Fruit fly (Drosophila melanogaster) whole organism, prepupa: Measurements from ENCODE around the gene CG31867.

Experiments used
- Blimp-1 ChIP-seq: fragments of 200-800 bp; sonication (Bioruptor generic); optimal IDR thresholded peaks from 3 replicates; lab custom pipeline; 2017; ENCODE audit warnings: missing biosample characterization, missing genetic modification characterization, mild to moderate bottlenecking, moderate library complexity, missing genetic modification reagents
- CG10631 ChIP-seq: fragments of 200-800 bp; sonication (Bioruptor generic); optimal IDR thresholded peaks from 2 replicates; lab custom pipeline; 2016; ENCODE audit warnings: missing biosample characterization, missing genetic modification characterization
- CG10669 ChIP-seq: fragments of 200-800 bp; sonication (Bioruptor generic); optimal IDR thresholded peaks from 3 replicates; lab custom pipeline; 2018; ENCODE audit warnings: missing biosample characterization, mild to moderate bottlenecking, missing genetic modification characterization, moderate library complexity
- CG11294 ChIP-seq: fragments of 200-800 bp; sonication (Bioruptor generic); IDR thresholded peaks from 2 replicates; pipeline ENCODE4 v1.3.6; 2022; ENCODE audit warnings: missing biosample characterization, missing genetic modification characterization
- CG11762 ChIP-seq: fragments of 200-800 bp; sonication (Bioruptor generic); optimal IDR thresholded peaks from 3 replicates; lab custom pipeline; 2016; ENCODE audit warnings: missing biosample characterization, missing genetic modification characterization; ENCODE audit not compliant: insufficient read depth
- CG11902 ChIP-seq: fragments of 200-800 bp; sonication (Bioruptor generic); optimal IDR thresholded peaks from 3 replicates; lab custom pipeline; 2016; ENCODE audit warnings: missing biosample characterization, missing genetic modification characterization
- CG15336 ChIP-seq: fragments of 200-800 bp; sonication (Bioruptor generic); IDR thresholded peaks from 2 replicates; pipeline ENCODE4 v1.3.6; 2022; ENCODE audit warnings: missing biosample characterization, missing genetic modification characterization
- CG1621 ChIP-seq: fragments of 200-800 bp; sonication (Bioruptor generic); optimal IDR thresholded peaks from 3 replicates; lab custom pipeline; 2018; ENCODE audit warnings: missing biosample characterization, mild to moderate bottlenecking, missing genetic modification characterization
- CG16779 ChIP-seq: fragments of 200-800 bp; sonication (Bioruptor generic); optimal IDR thresholded peaks from 3 replicates; lab custom pipeline; 2017; ENCODE audit warnings: missing biosample characterization, mild to moderate bottlenecking, missing genetic modification characterization
- CG31627 ChIP-seq: fragments of 200-800 bp; sonication (Bioruptor generic); optimal IDR thresholded peaks from 3 replicates; lab custom pipeline; 2016; ENCODE audit warnings: missing biosample characterization, missing genetic modification characterization
- CG32006 ChIP-seq: fragments of 200-800 bp; sonication (Bioruptor generic); optimal IDR thresholded peaks from 3 replicates; lab custom pipeline; 2017; ENCODE audit warnings: missing biosample characterization, mild to moderate bottlenecking, missing genetic modification characterization
- CG34406 ChIP-seq: fragments of 200-800 bp; sonication (Bioruptor generic); optimal IDR thresholded peaks from 3 replicates; lab custom pipeline; 2016; ENCODE audit warnings: missing biosample characterization, missing genetic modification characterization
- CG3919 ChIP-seq: fragments of 200-800 bp; sonication (Bioruptor generic); optimal IDR thresholded peaks from 3 replicates; lab custom pipeline; 2016; ENCODE audit warnings: missing biosample characterization, missing genetic modification characterization
- CG4318 ChIP-seq: fragments of 200-800 bp; sonication (Bioruptor generic); optimal IDR thresholded peaks from 3 replicates; lab custom pipeline; 2017; ENCODE audit warnings: missing biosample characterization, mild to moderate bottlenecking, missing genetic modification characterization
- CG6163 ChIP-seq: fragments of 200-800 bp; sonication (Bioruptor generic); IDR thresholded peaks from 3 replicates; pipeline ENCODE4 v1.3.6; 2022; ENCODE audit warnings: missing biosample characterization, missing genetic modification characterization
- CG6792 ChIP-seq: fragments of 200-800 bp; sonication (Bioruptor generic); optimal IDR thresholded peaks from 3 replicates; lab custom pipeline; 2016; ENCODE audit warnings: missing biosample characterization, missing genetic modification characterization
- CG8119 ChIP-seq: fragments of 200-800 bp; sonication (Bioruptor generic); IDR thresholded peaks from 3 replicates; pipeline ENCODE4 v1.3.6; 2022; ENCODE audit warnings: missing biosample characterization, missing genetic modification characterization
- CG8319 ChIP-seq: fragments of 200-800 bp; sonication (Bioruptor generic); optimal IDR thresholded peaks from 3 replicates; lab custom pipeline; 2016; ENCODE audit warnings: missing biosample characterization, missing genetic modification characterization
- CG8632 ChIP-seq: fragments of 200-800 bp; sonication (Bioruptor generic); optimal IDR thresholded peaks from 3 replicates; lab custom pipeline; 2016; ENCODE audit warnings: missing biosample characterization, missing genetic modification characterization
- CG9139 ChIP-seq: fragments of 200-800 bp; sonication (Bioruptor generic); optimal IDR thresholded peaks from 3 replicates; lab custom pipeline; 2017; ENCODE audit warnings: missing biosample characterization, mild to moderate bottlenecking, missing genetic modification characterization
- Eip75B ChIP-seq: fragments of 200-800 bp; sonication (Bioruptor generic); optimal IDR thresholded peaks from 3 replicates; lab custom pipeline; 2016; ENCODE audit warnings: missing biosample characterization, missing genetic modification characterization
- Eip78C ChIP-seq: fragments of 200-800 bp; sonication (Bioruptor generic); peaks from one replicate; lab custom pipeline; 2016; ENCODE audit warnings: missing biosample characterization, missing genetic modification characterization
- Eip93F ChIP-seq: fragments of 200-800 bp; sonication (Bioruptor generic); optimal IDR thresholded peaks from 2 replicates; lab custom pipeline; 2016; ENCODE audit warnings: missing biosample characterization, mild to moderate bottlenecking, missing genetic modification characterization
- Ets21C ChIP-seq: fragments of 200-800 bp; sonication (Bioruptor generic); optimal IDR thresholded peaks from 3 replicates; lab custom pipeline; 2016; ENCODE audit warnings: missing biosample characterization, missing genetic modification characterization
- Ets96B ChIP-seq: fragments of 200-800 bp; optimal IDR thresholded peaks from 2 replicates; lab custom pipeline; 2019; ENCODE audit warnings: missing biosample characterization, mild to moderate bottlenecking, missing genetic modification characterization, moderate library complexity
- Gug ChIP-seq: fragments of 200-800 bp; sonication (Bioruptor generic); IDR thresholded peaks from 2 replicates; pipeline ENCODE4 v1.3.6; 2022; ENCODE audit warnings: missing biosample characterization, missing genetic modification characterization
- Hr39 ChIP-seq: fragments of 200-800 bp; sonication (Bioruptor generic); optimal IDR thresholded peaks from 2 replicates; lab custom pipeline; 2016; ENCODE audit warnings: missing biosample characterization, missing genetic modification characterization
- Hr4 ChIP-seq: fragments of 200-800 bp; sonication (Bioruptor generic); optimal IDR thresholded peaks from 3 replicates; lab custom pipeline; 2016; ENCODE audit warnings: missing biosample characterization, missing genetic modification characterization
- Lpt ChIP-seq: fragments of 200-800 bp; sonication (Bioruptor generic); optimal IDR thresholded peaks from 3 replicates; lab custom pipeline; 2016; ENCODE audit warnings: missing biosample characterization, missing genetic modification characterization
- OdsH ChIP-seq: fragments of 200-800 bp; sonication (Bioruptor generic); optimal IDR thresholded peaks from 3 replicates; lab custom pipeline; 2016; ENCODE audit warnings: missing biosample characterization, missing genetic modification characterization
- Smox ChIP-seq: fragments of 200-800 bp; sonication (Bioruptor generic); optimal IDR thresholded peaks from 3 replicates; lab custom pipeline; 2016; ENCODE audit warnings: missing biosample characterization, missing genetic modification characterization
- Sox102F ChIP-seq: fragments of 200-800 bp; sonication (Bioruptor generic); optimal IDR thresholded peaks from 2 replicates; lab custom pipeline; 2016; ENCODE audit warnings: missing biosample characterization, mild to moderate bottlenecking, missing genetic modification characterization
- Sox14 ChIP-seq: fragments of 200-800 bp; sonication (Bioruptor generic); optimal IDR thresholded peaks from 3 replicates; lab custom pipeline; 2016; ENCODE audit warnings: missing biosample characterization, missing genetic modification characterization
- achi ChIP-seq: fragments of 200-800 bp; sonication (Bioruptor generic); optimal IDR thresholded peaks from 3 replicates; lab custom pipeline; 2016; ENCODE audit warnings: missing biosample characterization, missing genetic modification characterization
- acj6 ChIP-seq: fragments of 200-800 bp; sonication (Bioruptor generic); optimal IDR thresholded peaks from 3 replicates; lab custom pipeline; 2016; ENCODE audit warnings: missing biosample characterization, missing genetic modification characterization
- cyc ChIP-seq: fragments of 200-800 bp; sonication (Bioruptor generic); optimal IDR thresholded peaks from 3 replicates; lab custom pipeline; 2016; ENCODE audit warnings: missing biosample characterization, missing genetic modification characterization
- dac ChIP-seq: fragments of 200-800 bp; sonication (Bioruptor generic); optimal IDR thresholded peaks from 2 replicates; lab custom pipeline; 2017; ENCODE audit warnings: missing biosample characterization, mild to moderate bottlenecking, missing genetic modification characterization
- dsx ChIP-seq: fragments of 200-800 bp; optimal IDR thresholded peaks from 3 replicates; lab custom pipeline; 2019; ENCODE audit warnings: missing biosample characterization, mild to moderate bottlenecking, missing genetic modification characterization, moderate library complexity; ENCODE audit not compliant: poor library complexity, severe bottlenecking
- eg ChIP-seq: fragments of 200-800 bp; sonication (Bioruptor generic); IDR thresholded peaks from 3 replicates; pipeline ENCODE4 v1.3.6; 2022; ENCODE audit warnings: missing biosample characterization, missing genetic modification characterization
- esn ChIP-seq: fragments of 200-800 bp; sonication (Bioruptor generic); optimal IDR thresholded peaks from 2 replicates; lab custom pipeline; 2016; ENCODE audit warnings: missing biosample characterization, mild to moderate bottlenecking, missing genetic modification characterization, moderate library complexity
- fd59A ChIP-seq: fragments of 200-800 bp; sonication (Bioruptor generic); optimal IDR thresholded peaks from 2 replicates; lab custom pipeline; 2017; ENCODE audit warnings: missing biosample characterization, mild to moderate bottlenecking, missing genetic modification characterization, missing genetic modification reagents
- fd85E ChIP-seq: fragments of 200-800 bp; sonication (Bioruptor generic); optimal IDR thresholded peaks from 3 replicates; lab custom pipeline; 2016; ENCODE audit warnings: missing biosample characterization, missing genetic modification characterization
- fkh ChIP-seq: fragments of 200-800 bp; sonication (Bioruptor generic); optimal IDR thresholded peaks from 3 replicates; lab custom pipeline; 2017; ENCODE audit warnings: missing biosample characterization, mild to moderate bottlenecking, missing genetic modification characterization, moderate library complexity
- lz ChIP-seq: fragments of 200-800 bp; sonication (Bioruptor generic); optimal IDR thresholded peaks from 3 replicates; lab custom pipeline; 2016; ENCODE audit warnings: missing biosample characterization, missing genetic modification characterization
- net ChIP-seq: fragments of 200-800 bp; sonication (Bioruptor generic); optimal IDR thresholded peaks from 3 replicates; lab custom pipeline; 2016; ENCODE audit warnings: missing biosample characterization, missing genetic modification characterization
- pdm3 ChIP-seq: fragments of 200-800 bp; sonication (Bioruptor generic); optimal IDR thresholded peaks from 3 replicates; lab custom pipeline; 2016; ENCODE audit warnings: missing biosample characterization, missing genetic modification characterization
- salr ChIP-seq, 2 experiments: fragments of 200-800 bp; sonication (Bioruptor generic); optimal IDR thresholded peaks; 3 replicates each; lab custom pipeline; 2016 to 2018; ENCODE audit warnings: missing biosample characterization in 2 of 2, missing genetic modification characterization in 2 of 2, mild to moderate bottlenecking in 1 of 2
- spab ChIP-seq: fragments of 200-800 bp; sonication (Bioruptor generic); optimal IDR thresholded peaks from 2 replicates; lab custom pipeline; 2017; ENCODE audit warnings: missing biosample characterization, mild to moderate bottlenecking, missing genetic modification characterization, missing genetic modification reagents
- ss ChIP-seq, 2 experiments: fragments of 200-800 bp; sonication (Bioruptor generic); optimal IDR thresholded peaks; 2 replicates in 1 of 2; 3 replicates in 1 of 2; lab custom pipeline; 2017 to 2018; ENCODE audit warnings: mild to moderate bottlenecking in 2 of 2, missing biosample characterization in 2 of 2, missing genetic modification characterization in 2 of 2, moderate library complexity in 1 of 2
- svp ChIP-seq: fragments of 200-800 bp; sonication (Bioruptor generic); peaks from one replicate; lab custom pipeline; 2016; ENCODE audit warnings: missing biosample characterization, missing genetic modification characterization
- topi ChIP-seq: fragments of 200-800 bp; sonication (Bioruptor generic); optimal IDR thresholded peaks from 3 replicates; lab custom pipeline; 2016; ENCODE audit warnings: missing biosample characterization, missing genetic modification characterization
- vri ChIP-seq: fragments of 200-800 bp; sonication (Bioruptor generic); optimal IDR thresholded peaks from 3 replicates; lab custom pipeline; 2016; ENCODE audit warnings: missing biosample characterization, mild to moderate bottlenecking, missing genetic modification characterization

The CG31867 gene

dm6 chr2L:11106562-11106962, 38.7 kb downstream of the CG31867 start, which contains the start of gene Reps:
Gene Reps, minus strand, starts transcription at chr2L:11106645.
- peak; percentile 96 for TF ChIP-seq Ets21C (GFP tag; lab: Kevin White, UChicago)
- TF ChIP-seq fd59A (GFP tag; lab: Kevin White, UChicago), result peak; percentile 97
- TF ChIP-seq Hr4 (GFP tag; lab: Kevin White, UChicago), result peak; percentile 98
- TF ChIP-seq topi (GFP tag; lab: Kevin White, UChicago), result peak; percentile 98
- peak; percentile 96 to 97 for TF ChIP-seq ss (GFP tag; optimal IDR thresholded peaks at IDR 0.05; lab: Kevin White, UChicago)
- peak; percentile 94 for TF ChIP-seq CG9139 (GFP tag; lab: Kevin White, UChicago)
- TF ChIP-seq svp (GFP tag; lab: Kevin White, UChicago), result peak; percentile 99
- TF ChIP-seq vri (GFP tag; lab: Kevin White, UChicago), result peak; percentile 94
- peak; percentile 97 for TF ChIP-seq CG6792 (GFP tag; lab: Kevin White, UChicago)
- peak; percentile 97 for TF ChIP-seq achi (GFP tag; lab: Kevin White, UChicago)
- peak; percentile 99 for TF ChIP-seq acj6 (GFP tag; lab: Kevin White, UChicago)
- peak; percentile 98 for TF ChIP-seq Smox
- peak; percentile 97 for TF ChIP-seq CG8632 (GFP tag; lab: Kevin White, UChicago)
- peak; percentile 96 for TF ChIP-seq net
- TF ChIP-seq cyc (GFP tag; lab: Kevin White, UChicago), result peak; percentile 99
- peak; percentile 98 for TF ChIP-seq CG10669 (GFP tag; lab: Kevin White, UChicago)
- TF ChIP-seq Sox14 (GFP tag; lab: Kevin White, UChicago), result peak; percentile 98
- peak; percentile 99 for TF ChIP-seq eg (GFP tag; lab: Robert Waterston, UW)
- peak; percentile 99 for TF ChIP-seq lz (GFP tag; lab: Kevin White, UChicago)
- TF ChIP-seq CG11902, result peak; percentile 98
- TF ChIP-seq fd85E (GFP tag; lab: Kevin White, UChicago), result peak; percentile 83
- TF ChIP-seq CG8319 (GFP tag; lab: Kevin White, UChicago), result peak; percentile 96
- peak; percentile 98 for TF ChIP-seq CG3919 (GFP tag; lab: Kevin White, UChicago)
- peak; percentile 97 for TF ChIP-seq spab (GFP tag; lab: Kevin White, UChicago)
- peak; percentile 92 for TF ChIP-seq fkh (GFP tag; lab: Kevin White, UChicago)
- peak; percentile 97 for TF ChIP-seq CG32006
- peak; percentile 97 for TF ChIP-seq CG15336 (GFP tag; lab: Robert Waterston, UW)
- TF ChIP-seq CG10631, result peak; percentile 99
- peak; percentile 99 for TF ChIP-seq CG31627 (GFP tag; lab: Kevin White, UChicago)
- TF ChIP-seq CG11294, result peak; percentile 98
- TF ChIP-seq Blimp-1 (GFP tag; lab: Kevin White, UChicago), result peak; percentile 90
- peak; percentile 99 for TF ChIP-seq Gug (GFP tag; lab: Robert Waterston, UW)
- TF ChIP-seq CG6163, result peak; percentile 99
- TF ChIP-seq esn (GFP tag; lab: Kevin White, UChicago), result peak; percentile 98
- TF ChIP-seq Eip78C (GFP tag; lab: Kevin White, UChicago), result peak; percentile 99
- TF ChIP-seq CG11762 (GFP tag; lab: Kevin White, UChicago), result peak; percentile 98
- peak; percentile 98 for TF ChIP-seq Hr39 (GFP tag; lab: Kevin White, UChicago)
- peak; percentile 97 for TF ChIP-seq CG34406 (GFP tag; lab: Kevin White, UChicago)
- TF ChIP-seq dac (GFP tag; lab: Kevin White, UChicago), result peak; percentile 95
- TF ChIP-seq Lpt (GFP tag; lab: Kevin White, UChicago), result peak; percentile 97
- peak; percentile 92 for TF ChIP-seq CG16779 (tag; lab: Kevin White, UChicago)
- TF ChIP-seq Ets96B (tag; lab: Kevin White, UChicago), result peak; percentile 98
- peak; percentile 96 for TF ChIP-seq CG4318
- TF ChIP-seq dsx (GFP tag; lab: Kevin White, UChicago), result peak; percentile 96
- peak; percentile 99 for TF ChIP-seq OdsH (GFP tag; lab: Kevin White, UChicago)
- peak; percentile 94 to 96 for TF ChIP-seq salr (GFP tag; optimal IDR thresholded peaks at IDR 0.05; lab: Kevin White, UChicago)
- peak; percentile 98 for TF ChIP-seq Eip75B (GFP tag; lab: Kevin White, UChicago)
- TF ChIP-seq Sox102F, result peak; percentile 96
- TF ChIP-seq pdm3 (GFP tag; lab: Kevin White, UChicago), result peak; percentile 98
- TF ChIP-seq Eip93F (GFP tag; lab: Kevin White, UChicago), result peak; percentile 94
- TF ChIP-seq CG8119, result peak; percentile 96
- peak; percentile 97 for TF ChIP-seq CG1621 (tag; lab: Kevin White, UChicago)
